Fruit fly (Drosophila melanogaster) whole organism, prepupa: ENCODE measurements around the gene ich.

ENCODE experiments used
- Blimp-1 ChIP-seq: fragments of 200-800 bp; sonication (Bioruptor generic); optimal IDR thresholded peaks from 3 replicates; lab custom pipeline; 2017; ENCODE audit warnings: missing biosample characterization, missing genetic modification characterization, mild to moderate bottlenecking, moderate library complexity, missing genetic modification reagents
- CG3919 ChIP-seq: fragments of 200-800 bp; sonication (Bioruptor generic); optimal IDR thresholded peaks from 3 replicates; lab custom pipeline; 2016; ENCODE audit warnings: missing biosample characterization, missing genetic modification characterization
- Eip75B ChIP-seq: fragments of 200-800 bp; sonication (Bioruptor generic); optimal IDR thresholded peaks from 3 replicates; lab custom pipeline; 2016; ENCODE audit warnings: missing biosample characterization, missing genetic modification characterization
- Ets96B ChIP-seq: fragments of 200-800 bp; optimal IDR thresholded peaks from 2 replicates; lab custom pipeline; 2019; ENCODE audit warnings: missing biosample characterization, mild to moderate bottlenecking, missing genetic modification characterization, moderate library complexity
- Met ChIP-seq: fragments of 200-800 bp; sonication (Bioruptor generic); optimal IDR thresholded peaks from 3 replicates; lab custom pipeline; 2016; ENCODE audit warnings: missing biosample characterization, missing genetic modification characterization
- dsx ChIP-seq: fragments of 200-800 bp; optimal IDR thresholded peaks from 3 replicates; lab custom pipeline; 2019; ENCODE audit warnings: missing biosample characterization, mild to moderate bottlenecking, missing genetic modification characterization, moderate library complexity; ENCODE audit not compliant: poor library complexity, severe bottlenecking
- pdm3 ChIP-seq: fragments of 200-800 bp; sonication (Bioruptor generic); optimal IDR thresholded peaks from 3 replicates; lab custom pipeline; 2016; ENCODE audit warnings: missing biosample characterization, missing genetic modification characterization
- svp ChIP-seq: fragments of 200-800 bp; sonication (Bioruptor generic); peaks from one replicate; lab custom pipeline; 2016; ENCODE audit warnings: missing biosample characterization, missing genetic modification characterization

dm6 chr3R:9008202-9008601 lies 45.4 kb upstream of the ich start, which contains the start of gene CG11983:
- no peak for TF ChIP-seq CG3919
- TF ChIP-seq Met (GFP tag; lab: Kevin White, UChicago): no peak
- no peak for TF ChIP-seq dsx
- no peak for TF ChIP-seq pdm3 (GFP tag; lab: Kevin White, UChicago)
- TF ChIP-seq Blimp-1 (GFP tag; lab: Kevin White, UChicago): no peak
- TF ChIP-seq Eip75B (GFP tag; lab: Kevin White, UChicago): no peak
- TF ChIP-seq svp (GFP tag; lab: Kevin White, UChicago): no peak
- peak; percentile 13 for TF ChIP-seq Ets96B (tag; lab: Kevin White, UChicago)
